Fruit fly (Drosophila melanogaster): ENCODE data around the gene CG12470.

DNA sequence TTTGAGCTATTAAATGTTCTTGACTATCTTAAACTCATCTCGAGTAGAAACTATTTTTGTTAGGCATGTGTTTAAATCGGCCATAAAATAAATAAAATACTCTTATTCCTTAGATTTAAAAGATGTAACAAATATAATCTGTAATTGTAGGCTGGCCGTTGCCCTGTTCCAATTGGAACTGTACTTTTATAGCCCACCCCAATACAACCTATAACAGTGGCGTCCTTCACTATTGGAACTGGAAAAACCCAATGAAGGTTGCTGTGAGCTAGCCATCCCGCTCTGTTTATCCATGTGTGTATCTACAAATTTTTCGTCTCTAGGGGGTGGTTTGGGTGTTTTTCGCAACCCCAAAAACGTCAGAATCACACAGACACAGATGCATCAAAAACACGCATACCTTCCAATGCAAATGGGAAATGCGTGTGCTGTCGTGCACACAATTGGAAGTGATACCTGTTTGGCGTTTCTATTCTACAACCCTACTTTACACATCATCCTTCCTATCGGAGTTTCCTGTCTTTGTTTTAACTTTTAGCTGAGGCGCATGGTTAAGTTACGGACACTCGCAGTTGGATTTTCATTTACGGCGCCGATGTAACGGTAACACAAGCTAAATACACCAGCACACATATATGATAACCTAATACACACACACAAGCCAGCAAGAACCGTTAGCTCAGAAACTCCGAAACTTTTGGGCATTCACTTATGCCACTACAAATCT lies 29.0 kb upstream of the CG12470 start:
- TF ChIP-seq CG8478 (optimal IDR thresholded peaks at IDR 0.05) (no peak), CTCF (optimal IDR thresholded peaks at IDR 0.05) (no peak)

All from S2 (cell line).